Fruit fly (Drosophila melanogaster): ENCODE results near the gene CG6565.

The CG6565 gene

DNA sequence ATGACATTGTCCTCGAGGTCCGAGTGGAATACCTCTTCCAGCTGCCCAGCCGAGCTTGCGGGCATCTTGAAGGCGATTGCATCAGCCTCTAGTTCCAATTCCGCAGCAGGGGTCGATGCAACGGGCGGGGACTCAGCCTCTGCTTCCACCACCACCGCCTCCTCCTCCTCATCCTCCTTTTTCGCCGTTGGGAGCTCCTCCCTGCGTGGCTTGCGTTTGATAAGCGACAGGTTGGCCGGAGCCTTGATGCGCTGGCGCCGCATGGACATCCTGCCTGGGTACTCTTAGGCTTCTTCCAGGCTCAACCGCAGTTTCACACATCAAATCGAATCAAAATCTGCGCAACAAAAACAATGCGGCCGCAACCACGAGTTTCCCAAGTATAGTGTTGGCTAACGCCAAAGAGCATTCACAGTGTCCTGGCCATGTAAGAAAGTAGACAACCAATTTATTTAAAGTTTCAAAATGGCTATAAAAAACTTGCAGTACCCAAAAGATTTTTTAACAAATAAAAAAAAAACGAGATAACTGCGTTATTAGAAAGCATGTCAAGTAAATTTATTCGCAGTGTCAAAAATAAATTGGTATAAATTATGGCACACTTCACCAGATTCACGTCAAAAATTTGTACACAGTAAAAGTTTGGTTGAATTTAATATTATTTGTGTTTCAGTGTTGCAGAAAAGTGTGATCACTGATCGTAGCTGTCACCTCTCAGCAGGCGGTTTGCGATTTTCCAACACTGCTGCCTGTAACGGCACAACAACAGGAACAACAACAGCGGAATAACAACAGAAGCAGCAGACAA, at the start of gene CG6565, which contains the start of gene Bdp1:
Gene CG6565 (plus strand): TSS at position 585 of the 808 bp plus-strand sequence.
Gene Bdp1 (minus strand): TSS at position 456 of the 808 bp plus-strand sequence.
- TF ChIP-seq repo (GFP tag; optimal IDR thresholded peaks at IDR 0.05), result peak; percentile 96
- peak; percentile 96 for TF ChIP-seq jing (GFP tag; optimal IDR thresholded peaks at IDR 0.05)
- peak; percentile 92 for TF ChIP-seq Blimp-1 (GFP tag; optimal IDR thresholded peaks at IDR 0.05)
- peak; percentile 46 for TF ChIP-seq CG4707 (GFP tag; optimal IDR thresholded peaks at IDR 0.05)
- TF ChIP-seq lmd (GFP tag; IDR thresholded peaks at IDR 0.05), result peak; percentile 98
- TF ChIP-seq CG11560 (tag; IDR thresholded peaks at IDR 0.05), result peak; percentile 91
- peak; percentile 96 for TF ChIP-seq Bdp1 (GFP tag; optimal IDR thresholded peaks at IDR 0.05)
- peak; percentile 97 for TF ChIP-seq CG12155 (GFP tag; optimal IDR thresholded peaks at IDR 0.05)
- peak; percentile 96 for TF ChIP-seq Meics (GFP tag; optimal IDR thresholded peaks at IDR 0.05)
- TF ChIP-seq NK7.1 (GFP tag; optimal IDR thresholded peaks at IDR 0.05), result peak; percentile 95
- peak; percentile 90 for TF ChIP-seq CG17328 (GFP tag; IDR thresholded peaks at IDR 0.05)
- peak; percentile 96 for TF ChIP-seq CG18764 (GFP tag; optimal IDR thresholded peaks at IDR 0.05)
- peak; percentile 96 for TF ChIP-seq CG4328 (GFP tag; optimal IDR thresholded peaks at IDR 0.05)
- TF ChIP-seq CG10431 (GFP tag; optimal IDR thresholded peaks at IDR 0.05), result peak; percentile 82
- TF ChIP-seq luna (GFP tag; optimal IDR thresholded peaks at IDR 0.05), result peak; percentile 97
- peak; percentile 82 for TF ChIP-seq sens-2 (GFP tag; IDR thresholded peaks at IDR 0.05)
- TF ChIP-seq stc (GFP tag; IDR thresholded peaks at IDR 0.05), result peak; percentile 83
- TF ChIP-seq dan (GFP tag; IDR thresholded peaks at IDR 0.05), result peak; percentile 93
- peak; percentile 96 for TF ChIP-seq jigr1 (GFP tag; IDR thresholded peaks at IDR 0.05)
- peak; percentile 97 for TF ChIP-seq CG9876 (GFP tag; optimal IDR thresholded peaks at IDR 0.05)
- no peak for TF ChIP-seq Doc3 (GFP tag; IDR thresholded peaks at IDR 0.05; ENCODE audit: partially characterized antibody)
- 0 out of 3 replicates have a peak, but pooled peaks have one; percentile 35 for TF ChIP-seq CG16813 (GFP tag; IDR thresholded peaks at IDR 0.05; ENCODE audit: partially characterized antibody)
- peak; percentile 80 for TF ChIP-seq Hand (GFP tag; optimal IDR thresholded peaks at IDR 0.05)
- TF ChIP-seq corto (GFP tag; optimal IDR thresholded peaks at IDR 0.05), result peak; percentile 83
- peak; percentile 70 for TF ChIP-seq BEAF-32 (GFP tag; optimal IDR thresholded peaks at IDR 0.05)
- TF ChIP-seq CG4360 (GFP tag; IDR thresholded peaks at IDR 0.05), result peak; percentile 48; the same call in 1 of the 2 replicates
- TF ChIP-seq ash1 (GFP tag; optimal IDR thresholded peaks at IDR 0.05), result no peak
- TF ChIP-seq pnt (GFP tag; optimal IDR thresholded peaks at IDR 0.05), result peak; percentile 99
- TF ChIP-seq Dfd (GFP tag; optimal IDR thresholded peaks at IDR 0.05), result no peak
- no peak for TF ChIP-seq nau (GFP tag; optimal IDR thresholded peaks at IDR 0.05)
- no peak for TF ChIP-seq pan (optimal IDR thresholded peaks at IDR 0.05)
- TF ChIP-seq pan (GFP tag; optimal IDR thresholded peaks at IDR 0.05 in 1 of 2, IDR thresholded peaks at IDR 0.05 in 1 of 2), result peak in 1 of 2 experiments; percentile 92
- TF ChIP-seq CG32532 (GFP tag; IDR thresholded peaks at IDR 0.05), result peak; percentile 95
- peak; percentile 97 for TF ChIP-seq ewg (GFP tag; optimal IDR thresholded peaks at IDR 0.05)
- TF ChIP-seq tap (tag; optimal IDR thresholded peaks at IDR 0.05), result peak; percentile 75
- TF ChIP-seq insv (GFP tag; optimal IDR thresholded peaks at IDR 0.05), result peak; percentile 60 to 75
- peak; percentile 33 for TF ChIP-seq gfzf (GFP tag; optimal IDR thresholded peaks at IDR 0.05)
- TF ChIP-seq CG9609 (GFP tag; optimal IDR thresholded peaks at IDR 0.05), result peak; percentile 99
- peak; percentile 86 for TF ChIP-seq D19A (tag; optimal IDR thresholded peaks at IDR 0.05)
- TF ChIP-seq toy (GFP tag; IDR thresholded peaks at IDR 0.05), result peak; percentile 78
- TF ChIP-seq Hsf (GFP tag; optimal IDR thresholded peaks at IDR 0.05), result peak; percentile 99
- TF ChIP-seq hkb (optimal IDR thresholded peaks at IDR 0.05), result peak; percentile 91
- TF ChIP-seq hkb (GFP tag; IDR thresholded peaks at IDR 0.05), result peak; percentile 93
- TF ChIP-seq CG8388 (GFP tag; optimal IDR thresholded peaks at IDR 0.05), result peak; percentile 94
- TF ChIP-seq CG15514 (GFP tag; optimal IDR thresholded peaks at IDR 0.05), result peak; percentile 89
- peak; percentile 94 for TF ChIP-seq en (GFP tag; optimal IDR thresholded peaks at IDR 0.05)
- TF ChIP-seq schlank (tag; optimal IDR thresholded peaks at IDR 0.05), result peak; percentile 88
- peak; percentile 96 for TF ChIP-seq CG7372 (GFP tag; IDR thresholded peaks at IDR 0.05)
- peak; percentile 31 for TF ChIP-seq CG31365 (tag; optimal IDR thresholded peaks at IDR 0.05)
